Worm (Caenorhabditis elegans): ENCODE measurements around the gene str-204.

The str-204 gene

ce11 chrV:7156079-7156478 is 3.4 kb upstream of the str-204 start, which contains the start of gene F10D2.10:
F10D2.10 (minus strand) TSS chrV:7156179.
- TF ChIP-seq ztf-29 (GFP tag; IDR thresholded peaks at IDR 0.05) (no peak), cog-1 (tag; optimal IDR thresholded peaks at IDR 0.05) (no peak), T22C8.4 (GFP tag; IDR thresholded peaks at IDR 0.05) (no peak), tab-1 (GFP tag; IDR thresholded peaks at IDR 0.05) (no peak), ztf-23 (GFP tag; IDR thresholded peaks at IDR 0.05) (no peak), med-1 (GFP tag; optimal IDR thresholded peaks at IDR 0.05; ENCODE audit: insufficient read depth) (no peak)

- TF ChIP-seq cog-1 (tag; optimal IDR thresholded peaks at IDR 0.05) (no peak), ztf-23 (GFP tag; IDR thresholded peaks at IDR 0.05) (no peak), med-1 (GFP tag; optimal IDR thresholded peaks at IDR 0.05; ENCODE audit: insufficient read depth) (no peak)
Observed at ce11 chrV:7157089-7157488, 2.4 kb upstream of the str-204 start, which contains the start of gene ugt-39. ugt-39 (plus strand) TSS chrV:7157142.

- TF ChIP-seq klf-2 (GFP tag; conservative IDR thresholded peaks at IDR 0.05) (no peak), cog-1 (tag; optimal IDR thresholded peaks at IDR 0.05) (no peak), ztf-29 (GFP tag; IDR thresholded peaks at IDR 0.05) (no peak), T22C8.4 (GFP tag; IDR thresholded peaks at IDR 0.05) (no peak), tab-1 (GFP tag; IDR thresholded peaks at IDR 0.05) (no peak), ref-1 (GFP tag; conservative IDR thresholded peaks at IDR 0.05) (no peak), ztf-23 (GFP tag; IDR thresholded peaks at IDR 0.05) (no peak), med-1 (GFP tag; optimal IDR thresholded peaks at IDR 0.05; ENCODE audit: insufficient read depth) (no peak), flt-1 (GFP tag; IDR thresholded peaks at IDR 0.05) (no peak)
Observed at ce11 chrV:7163477-7164114, 4.1 kb downstream of the str-204 start, which contains the start of gene ugt-41. ugt-41 (minus strand) TSS chrV:7163595.

ce11 chrV:7164210-7164609 is 4.7 kb downstream of the str-204 start, which contains the start of gene srh-83:
srh-83 (plus strand) TSS chrV:7164510.
- TF ChIP-seq ztf-23 (GFP tag; IDR thresholded peaks at IDR 0.05) (no peak), ref-1 (GFP tag; conservative IDR thresholded peaks at IDR 0.05) (no peak), tab-1 (GFP tag; IDR thresholded peaks at IDR 0.05) (no peak)

- no peak for TF ChIP-seq cog-1 (tag; optimal IDR thresholded peaks at IDR 0.05)
- TF ChIP-seq ztf-23 (GFP tag; IDR thresholded peaks at IDR 0.05) = no peak
- no peak for TF ChIP-seq ref-1 (GFP tag; conservative IDR thresholded peaks at IDR 0.05)
- no peak for TF ChIP-seq T22C8.4 (GFP tag; IDR thresholded peaks at IDR 0.05)
- no peak for TF ChIP-seq tab-1 (GFP tag; IDR thresholded peaks at IDR 0.05)
- no peak for TF ChIP-seq ztf-29 (GFP tag; IDR thresholded peaks at IDR 0.05)
- TF ChIP-seq klf-2 (GFP tag; conservative IDR thresholded peaks at IDR 0.05) = no peak
- no peak for TF ChIP-seq med-1 (GFP tag; optimal IDR thresholded peaks at IDR 0.05; ENCODE audit: insufficient read depth)
- no peak for TF ChIP-seq flt-1 (GFP tag; IDR thresholded peaks at IDR 0.05)
Observed at ce11 chrV:7166709-7167108, 7.2 kb downstream of the str-204 start, which contains the start of gene ugt-36. ugt-36 (plus strand) TSS chrV:7167009.

- no peak for TF ChIP-seq ztf-29 (GFP tag; IDR thresholded peaks at IDR 0.05)
- no peak for TF ChIP-seq ref-1 (GFP tag; conservative IDR thresholded peaks at IDR 0.05)
- TF ChIP-seq T22C8.4 (GFP tag; IDR thresholded peaks at IDR 0.05) = no peak
- no peak for TF ChIP-seq cog-1 (tag; optimal IDR thresholded peaks at IDR 0.05)
- TF ChIP-seq tab-1 (GFP tag; IDR thresholded peaks at IDR 0.05) = no peak
- TF ChIP-seq flt-1 (GFP tag; IDR thresholded peaks at IDR 0.05) = no peak
- TF ChIP-seq med-1 (GFP tag; optimal IDR thresholded peaks at IDR 0.05; ENCODE audit: insufficient read depth) = no peak
- no peak for TF ChIP-seq ztf-23 (GFP tag; IDR thresholded peaks at IDR 0.05)
- TF ChIP-seq klf-2 (GFP tag; conservative IDR thresholded peaks at IDR 0.05) = no peak
Observed at ce11 chrV:7175201-7175600, 15.7 kb downstream of the str-204 start, which contains the start of gene lgc-39. lgc-39 (plus strand) TSS chrV:7175501.

- TF ChIP-seq med-1 (GFP tag; optimal IDR thresholded peaks at IDR 0.05; ENCODE audit: insufficient read depth) (no peak), ztf-29 (GFP tag; IDR thresholded peaks at IDR 0.05) (no peak), flt-1 (GFP tag; IDR thresholded peaks at IDR 0.05) (no peak), tab-1 (GFP tag; IDR thresholded peaks at IDR 0.05) (no peak), T22C8.4 (GFP tag; IDR thresholded peaks at IDR 0.05) (no peak), ztf-23 (GFP tag; IDR thresholded peaks at IDR 0.05) (no peak), klf-2 (GFP tag; conservative IDR thresholded peaks at IDR 0.05) (no peak), ref-1 (GFP tag; conservative IDR thresholded peaks at IDR 0.05) (no peak), cog-1 (tag; optimal IDR thresholded peaks at IDR 0.05) (no peak)
Observed at ce11 chrV:7178843-7179242, 19.4 kb downstream of the str-204 start, which contains the start of gene cpsf-2. cpsf-2 (plus strand) TSS chrV:7179172.

- TF ChIP-seq ztf-29 (GFP tag; IDR thresholded peaks at IDR 0.05) (no peak), tab-1 (GFP tag; IDR thresholded peaks at IDR 0.05) (no peak), med-1 (GFP tag; optimal IDR thresholded peaks at IDR 0.05; ENCODE audit: insufficient read depth) (no peak), klf-2 (GFP tag; conservative IDR thresholded peaks at IDR 0.05) (no peak), flt-1 (GFP tag; IDR thresholded peaks at IDR 0.05) (no peak), ref-1 (GFP tag; conservative IDR thresholded peaks at IDR 0.05) (no peak)
Observed at ce11 chrV:7184549-7184948, 25.1 kb downstream of the str-204 start, which contains the start of gene pitr-5. pitr-5 (plus strand) TSS chrV:7184849.

ce11 chrV:7186599-7186998 is 27.1 kb downstream of the str-204 start:
- TF ChIP-seq tab-1 (GFP tag; IDR thresholded peaks at IDR 0.05) (no peak), cog-1 (tag; optimal IDR thresholded peaks at IDR 0.05) (no peak), ztf-29 (GFP tag; IDR thresholded peaks at IDR 0.05) (no peak), flt-1 (GFP tag; IDR thresholded peaks at IDR 0.05) (no peak), ztf-23 (GFP tag; IDR thresholded peaks at IDR 0.05) (no peak), med-1 (GFP tag; optimal IDR thresholded peaks at IDR 0.05; ENCODE audit: insufficient read depth) (no peak), klf-2 (GFP tag; conservative IDR thresholded peaks at IDR 0.05) (no peak), T22C8.4 (GFP tag; IDR thresholded peaks at IDR 0.05) (no peak), ref-1 (GFP tag; conservative IDR thresholded peaks at IDR 0.05) (no peak)

- no peak for TF ChIP-seq tab-1 (GFP tag; IDR thresholded peaks at IDR 0.05)
- no peak for TF ChIP-seq klf-2 (GFP tag; conservative IDR thresholded peaks at IDR 0.05)
- TF ChIP-seq T22C8.4 (GFP tag; IDR thresholded peaks at IDR 0.05) = no peak
- no peak for TF ChIP-seq flt-1 (GFP tag; IDR thresholded peaks at IDR 0.05)
- no peak for TF ChIP-seq ref-1 (GFP tag; conservative IDR thresholded peaks at IDR 0.05)
- no peak for TF ChIP-seq ztf-29 (GFP tag; IDR thresholded peaks at IDR 0.05)
- no peak for TF ChIP-seq med-1 (GFP tag; optimal IDR thresholded peaks at IDR 0.05; ENCODE audit: insufficient read depth)
Observed at ce11 chrV:7187295-7187694, 27.8 kb downstream of the str-204 start.
